Fruit fly (Drosophila melanogaster): Measurements from ENCODE around the gene CG18789.

CG18789 gene

dm6 chr2L:12011682-12012655 is 16.7 kb upstream of the CG18789 start (continued):
- peak; percentile 56 for TF ChIP-seq CG8089 (GFP tag; optimal IDR thresholded peaks at IDR 0.05)
- peak; percentile 64 for TF ChIP-seq Chrac-16 (GFP tag; optimal IDR thresholded peaks at IDR 0.05)
- peak; percentile 10 for TF ChIP-seq CG3065 (GFP tag; optimal IDR thresholded peaks at IDR 0.05)
- peak; percentile 58 for TF ChIP-seq hkb (optimal IDR thresholded peaks at IDR 0.05)
- no peak for TF ChIP-seq hkb (GFP tag; IDR thresholded peaks at IDR 0.05)
- TF ChIP-seq CG7839 (tag; optimal IDR thresholded peaks at IDR 0.05) = peak; percentile 60
- peak; percentile 79 for TF ChIP-seq Dad (GFP tag; optimal IDR thresholded peaks at IDR 0.05)
- TF ChIP-seq org-1 (GFP tag; optimal IDR thresholded peaks at IDR 0.05) = peak; percentile 50
- TF ChIP-seq ci (GFP tag; IDR thresholded peaks at IDR 0.05) = no peak
- no peak for TF ChIP-seq h (optimal IDR thresholded peaks at IDR 0.05)
- TF ChIP-seq Lpt (GFP tag; optimal IDR thresholded peaks at IDR 0.05) = no peak
- TF ChIP-seq trem (tag; optimal IDR thresholded peaks at IDR 0.05) = peak; percentile 50
- TF ChIP-seq Xrp1 (GFP tag; IDR thresholded peaks at IDR 0.05) = no peak
- TF ChIP-seq Abd-B (GFP tag; optimal IDR thresholded peaks at IDR 0.05) = peak; percentile 56
- peak; percentile 60 for TF ChIP-seq CG15696 (tag; optimal IDR thresholded peaks at IDR 0.05)
- no peak for TF ChIP-seq CG6654 (GFP tag; optimal IDR thresholded peaks at IDR 0.05)
- no peak for TF ChIP-seq CG14014 (GFP tag; IDR thresholded peaks at IDR 0.05)
- peak; percentile 86 for TF ChIP-seq lilli (GFP tag; optimal IDR thresholded peaks at IDR 0.05)
- peak; percentile 81 for TF ChIP-seq HLH54F (GFP tag; optimal IDR thresholded peaks at IDR 0.05)
- peak; percentile 30 for TF ChIP-seq CG7271 (tag; optimal IDR thresholded peaks at IDR 0.05)
- no peak for TF ChIP-seq vnd (GFP tag; IDR thresholded peaks at IDR 0.05; ENCODE audit: partially characterized antibody)
- peak; percentile 59 for TF ChIP-seq CG6254 (GFP tag; optimal IDR thresholded peaks at IDR 0.05)
- TF ChIP-seq Scr (GFP tag; IDR thresholded peaks at IDR 0.05; ENCODE audit: partially characterized antibody) = no peak
- peak; percentile 66 for TF ChIP-seq D19B (GFP tag; optimal IDR thresholded peaks at IDR 0.05)
- no peak for TF ChIP-seq CG1602 (GFP tag; optimal IDR thresholded peaks at IDR 0.05)
- no peak for TF ChIP-seq CG6175 (GFP tag; IDR thresholded peaks at IDR 0.05)
- TF ChIP-seq Hey (tag; optimal IDR thresholded peaks at IDR 0.05) = peak; percentile 10
- TF ChIP-seq CG15073 (GFP tag; optimal IDR thresholded peaks at IDR 0.05) = no peak
- TF ChIP-seq CG11456 (GFP tag; IDR thresholded peaks at IDR 0.05) = no peak
- TF ChIP-seq CG9876 (GFP tag; optimal IDR thresholded peaks at IDR 0.05) = no peak
- TF ChIP-seq zen (tag; optimal IDR thresholded peaks at IDR 0.05) = peak; percentile 31
- TF ChIP-seq NK7.1 (GFP tag; optimal IDR thresholded peaks at IDR 0.05) = peak; percentile 68
- TF ChIP-seq CG18599 (GFP tag; optimal IDR thresholded peaks at IDR 0.05) = peak; percentile 94
- TF ChIP-seq Rx (GFP tag; IDR thresholded peaks at IDR 0.05) = no peak
- TF ChIP-seq gcm (GFP tag; optimal IDR thresholded peaks at IDR 0.05) = peak; percentile 77
- peak; percentile 57 for TF ChIP-seq CG11398 (GFP tag; optimal IDR thresholded peaks at IDR 0.05)
- peak in 1 of 2 experiments; percentile 60 for TF ChIP-seq insv (GFP tag; optimal IDR thresholded peaks at IDR 0.05)
- TF ChIP-seq CG8359 (GFP tag; optimal IDR thresholded peaks at IDR 0.05; ENCODE audit: borderline replicate concordance) = peak; percentile 35
- no peak for TF ChIP-seq ro (GFP tag; IDR thresholded peaks at IDR 0.05)
- TF ChIP-seq CG14965 (GFP tag; optimal IDR thresholded peaks at IDR 0.05; ENCODE audit: borderline replicate concordance) = peak; percentile 13
- no peak for TF ChIP-seq CG13287 (GFP tag; IDR thresholded peaks at IDR 0.05; ENCODE audit: partially characterized antibody)
- TF ChIP-seq CG13894 (tag; optimal IDR thresholded peaks at IDR 0.05) = peak; percentile 90
- no peak for TF ChIP-seq so (GFP tag; IDR thresholded peaks at IDR 0.05)
- TF ChIP-seq tup (GFP tag; optimal IDR thresholded peaks at IDR 0.05) = peak; percentile 24
- no peak for TF ChIP-seq CG4617 (GFP tag; optimal IDR thresholded peaks at IDR 0.05; ENCODE audit: borderline replicate concordance)
- no peak for TF ChIP-seq NFAT (GFP tag; IDR thresholded peaks at IDR 0.05)
- TF ChIP-seq Kr (GFP tag; optimal IDR thresholded peaks at IDR 0.05) = peak; percentile 92
- TF ChIP-seq CG3726 (GFP tag; IDR thresholded peaks at IDR 0.05) = no peak
- peak; percentile 6 for TF ChIP-seq CG17912 (GFP tag; optimal IDR thresholded peaks at IDR 0.05)
